Worm (Caenorhabditis elegans) whole organism, L4 larva: Measurements from ENCODE around the gene K08H10.10.
A peak's percentile ranks its signal among the peaks of the same experiment; 100 is the strongest.

Source experiments
- F37D6.2 ChIP-seq: sonication (generic microtip); optimal IDR thresholded peaks from 2 replicates; lab custom pipeline; 2016; ENCODE audit warnings: mild to moderate bottlenecking, missing genetic modification characterization, missing compliant biosample characterization
- F44E2.7 ChIP-seq: fragments of 200-800 bp; sonication (Bioruptor generic); IDR thresholded peaks from 2 replicates; pipeline ENCODE4 v2.1.2; 2022; ENCODE audit warnings: missing genetic modification characterization, missing compliant biosample characterization
- F49E8.2 ChIP-seq: sonication (generic microtip); optimal IDR thresholded peaks from 2 replicates; lab custom pipeline; 2016; ENCODE audit warnings: missing compliant biosample characterization, mild to moderate bottlenecking, missing genetic modification characterization, borderline replicate concordance
- Y5F2A.4 ChIP-seq: fragments of 200-800 bp; sonication (Bioruptor generic); optimal IDR thresholded peaks from 2 replicates; lab custom pipeline; 2018; ENCODE audit warnings: mild to moderate bottlenecking, missing genetic modification characterization, missing compliant biosample characterization
- ZK546.5 ChIP-seq, 2 experiments: sonication (generic microtip); optimal IDR thresholded peaks; 2 replicates each; lab custom pipeline; 2017; ENCODE audit warnings: missing biosample characterization in 2 of 2, missing genetic modification characterization in 2 of 2
- arid-1 ChIP-seq: fragments of 200-800 bp; sonication (Bioruptor generic); conservative IDR thresholded peaks from 2 replicates; pipeline ENCODE4 v1.3.6; 2022; ENCODE audit warnings: missing genetic modification reagents, missing genetic modification characterization, missing compliant biosample characterization
- attf-4 ChIP-seq: sonication (generic microtip); optimal IDR thresholded peaks from 3 replicates; lab custom pipeline; 2017; ENCODE audit warnings: missing biosample characterization, missing genetic modification characterization
- ceh-28 ChIP-seq: fragments of 150-350 bp; optimal IDR thresholded peaks from 2 replicates; lab custom pipeline; 2014; ENCODE audit warnings: missing biosample characterization, missing genetic modification reagents, missing genetic modification characterization
- ceh-62 ChIP-seq: sonication (generic microtip); optimal IDR thresholded peaks from 2 replicates; lab custom pipeline; 2017; ENCODE audit warnings: missing biosample characterization, missing genetic modification characterization
- daf-16 ChIP-seq, 3 experiments: sonication (generic microtip); optimal IDR thresholded peaks; 2 replicates each; lab custom pipeline; 2016 to 2017; ENCODE audit warnings: missing genetic modification characterization in 3 of 3, missing genetic modification reagents in 3 of 3, mild to moderate bottlenecking in 2 of 3, missing compliant biosample characterization in 2 of 3, missing biosample characterization in 1 of 3, moderate library complexity in 1 of 3
- daf-19 ChIP-seq: fragments of 200-800 bp; sonication (Bioruptor generic); conservative IDR thresholded peaks from 2 replicates; pipeline ENCODE4 v1.3.6; 2022; ENCODE audit warnings: missing genetic modification characterization, missing compliant biosample characterization
- fos-1 ChIP-seq: fragments of 150-350 bp; optimal IDR thresholded peaks from 2 replicates; lab custom pipeline; 2014; ENCODE audit warnings: missing biosample characterization, missing genetic modification characterization
- gei-8 ChIP-seq: fragments of 200-800 bp; sonication (Bioruptor generic); optimal IDR thresholded peaks from 2 replicates; lab custom pipeline; 2018; ENCODE audit warnings: mild to moderate bottlenecking, missing genetic modification characterization, missing compliant biosample characterization
- hif-1 ChIP-seq, 2 experiments: sonication (generic microtip); optimal IDR thresholded peaks; 2 replicates each; lab custom pipeline; 2016 to 2017; ENCODE audit warnings: missing compliant biosample characterization in 2 of 2, missing genetic modification characterization in 2 of 2, missing genetic modification reagents in 2 of 2, missing genotype in 2 of 2, mild to moderate bottlenecking in 1 of 2
- hlh-11 ChIP-seq: fragments of 200-800 bp; sonication (Bioruptor generic); optimal IDR thresholded peaks from 2 replicates; lab custom pipeline; 2018; ENCODE audit warnings: mild to moderate bottlenecking, missing genetic modification characterization, missing compliant biosample characterization
- hlh-30 ChIP-seq: sonication (generic microtip); optimal IDR thresholded peaks from 2 replicates; lab custom pipeline; 2017; ENCODE audit warnings: antibody characterized with exemption, mild to moderate bottlenecking, missing genetic modification characterization, missing compliant biosample characterization; ENCODE audit not compliant: insufficient read depth
- lin-13 ChIP-seq: fragments of 150-350 bp; optimal IDR thresholded peaks from 2 replicates; lab custom pipeline; 2014; ENCODE audit warnings: missing biosample characterization, missing genetic modification reagents, missing genetic modification characterization
- lin-29 ChIP-seq: fragments of 200-800 bp; sonication (Bioruptor generic); IDR thresholded peaks from 2 replicates; pipeline ENCODE4 v1.3.6; 2022; ENCODE audit warnings: missing genetic modification reagents, missing genetic modification characterization, missing compliant biosample characterization
- lin-39 ChIP-seq: fragments of 150-350 bp; optimal IDR thresholded peaks from 2 replicates; lab custom pipeline; 2014; ENCODE audit warnings: missing biosample characterization, missing genetic modification reagents, missing genetic modification characterization
- lsy-2 ChIP-seq, 2 experiments: fragments of 150-350 bp in 1 of 2; sonication (generic microtip) in 1 of 2; optimal IDR thresholded peaks; 2 replicates each; lab custom pipeline; 2014 to 2017; ENCODE audit warnings: missing biosample characterization in 2 of 2, missing genetic modification characterization in 2 of 2
- mdl-1 ChIP-seq, 2 experiments: fragments of 150-350 bp in 1 of 2; sonication (generic microtip) in 1 of 2; optimal IDR thresholded peaks; 2 replicates each; lab custom pipeline; 2014 to 2017; ENCODE audit warnings: missing biosample characterization in 2 of 2, missing genetic modification characterization in 2 of 2
- mep-1 ChIP-seq: fragments of 150-350 bp; sonication (generic microtip); optimal IDR thresholded peaks from 3 replicates; lab custom pipeline; 2014; ENCODE audit warnings: missing biosample characterization, missing genetic modification characterization
- mxl-2 ChIP-seq: fragments of 200-800 bp; sonication (Bioruptor generic); conservative IDR thresholded peaks from 2 replicates; pipeline ENCODE4 v1.3.6; 2022; ENCODE audit warnings: missing genetic modification reagents, missing genetic modification characterization, missing compliant biosample characterization
- nhr-11 ChIP-seq: fragments of 150-350 bp; optimal IDR thresholded peaks from 2 replicates; lab custom pipeline; 2014; ENCODE audit warnings: missing biosample characterization, missing genetic modification characterization
- nhr-237 ChIP-seq: sonication (generic microtip); optimal IDR thresholded peaks from 2 replicates; lab custom pipeline; 2017; ENCODE audit warnings: missing biosample characterization, missing genetic modification characterization
- nhr-28 ChIP-seq: fragments of 150-350 bp; optimal IDR thresholded peaks from 2 replicates; lab custom pipeline; 2014; ENCODE audit warnings: missing biosample characterization, missing genetic modification characterization
- nhr-41 ChIP-seq: fragments of 200-800 bp; sonication (Bioruptor generic); IDR thresholded peaks from 2 replicates; pipeline ENCODE4 v1.3.6; 2022; ENCODE audit warnings: missing genetic modification reagents, missing genetic modification characterization, missing compliant biosample characterization
- nhr-48 ChIP-seq: sonication (generic microtip); optimal IDR thresholded peaks from 2 replicates; lab custom pipeline; 2016; ENCODE audit warnings: mild to moderate bottlenecking, missing genetic modification characterization, missing compliant biosample characterization
- nhr-76 ChIP-seq: fragments of 150-350 bp; optimal IDR thresholded peaks from 2 replicates; lab custom pipeline; 2014; ENCODE audit warnings: missing biosample characterization, missing genetic modification characterization
- nhr-77 ChIP-seq: fragments of 150-350 bp; optimal IDR thresholded peaks from 2 replicates; lab custom pipeline; 2014; ENCODE audit warnings: missing biosample characterization, missing genetic modification characterization
- pha-4 ChIP-seq, 2 experiments: fragments of 150-350 bp in 1 of 2; fragments of 200-800 bp in 1 of 2; sonication (Bioruptor generic) in 1 of 2; IDR thresholded peaks in 1 of 2; optimal IDR thresholded peaks in 1 of 2; 2 replicates each; pipeline versions ENCODE4 v1.3.6 to Lab custom; 2014 to 2022; ENCODE audit warnings: missing genetic modification characterization in 2 of 2, missing genetic modification reagents in 2 of 2, missing biosample characterization in 1 of 2, missing compliant biosample characterization in 1 of 2
- php-3 ChIP-seq: fragments of 200-800 bp; sonication (Bioruptor generic); IDR thresholded peaks from 2 replicates; pipeline ENCODE4 v1.3.6; 2022; ENCODE audit warnings: missing genetic modification reagents, missing genetic modification characterization, missing compliant biosample characterization
- pqm-1 ChIP-seq: sonication (generic microtip); optimal IDR thresholded peaks from 2 replicates; lab custom pipeline; 2017; ENCODE audit warnings: missing biosample characterization, missing genetic modification characterization
- rbr-2 ChIP-seq: sonication (generic microtip); optimal IDR thresholded peaks from 2 replicates; lab custom pipeline; 2016; ENCODE audit warnings: missing genotype, missing genetic modification characterization, missing compliant biosample characterization
- saeg-2 ChIP-seq: fragments of 200-800 bp; sonication (Bioruptor generic); IDR thresholded peaks from 2 replicates; pipeline ENCODE4 v1.3.6; 2022; ENCODE audit warnings: missing genetic modification reagents, missing genetic modification characterization, missing compliant biosample characterization
- sdz-12 ChIP-seq: fragments of 200-800 bp; sonication (Bioruptor generic); optimal IDR thresholded peaks from 2 replicates; lab custom pipeline; 2018; ENCODE audit warnings: mild to moderate bottlenecking, missing genetic modification characterization, missing compliant biosample characterization
- skn-1 ChIP-seq: fragments of 150-350 bp; optimal IDR thresholded peaks from 2 replicates; lab custom pipeline; 2014; ENCODE audit warnings: missing biosample characterization, missing genetic modification characterization
- snpc-1.2 ChIP-seq: fragments of 200-800 bp; sonication (Bioruptor generic); IDR thresholded peaks from 2 replicates; pipeline ENCODE4 v1.3.6; 2022; ENCODE audit warnings: missing genetic modification reagents, missing genetic modification characterization, missing compliant biosample characterization
- tra-1 ChIP-seq: fragments of 200-800 bp; sonication (Bioruptor generic); IDR thresholded peaks from 2 replicates; pipeline ENCODE4 v1.3.6; 2022; ENCODE audit warnings: missing genetic modification reagents, missing genetic modification characterization, missing compliant biosample characterization
- vab-7 ChIP-seq: fragments of 200-800 bp; sonication (Bioruptor generic); IDR thresholded peaks from 2 replicates; pipeline ENCODE4 v1.3.6; 2022; ENCODE audit warnings: missing genetic modification reagents, missing genetic modification characterization, missing compliant biosample characterization
- zag-1 ChIP-seq: fragments of 150-350 bp; optimal IDR thresholded peaks from 2 replicates; lab custom pipeline; 2014; ENCODE audit warnings: missing biosample characterization, missing genetic modification characterization
- zfp-2 ChIP-seq: sonication (generic microtip); optimal IDR thresholded peaks from 2 replicates; lab custom pipeline; 2016; ENCODE audit warnings: mild to moderate bottlenecking, missing genetic modification characterization, missing compliant biosample characterization
- zfp-3 ChIP-seq: fragments of 200-800 bp; sonication (Bioruptor generic); conservative IDR thresholded peaks from 2 replicates; pipeline ENCODE4 v1.3.6; 2022; ENCODE audit warnings: missing genetic modification reagents, missing genetic modification characterization, missing compliant biosample characterization
- zip-11 ChIP-seq: fragments of 200-800 bp; sonication (Bioruptor generic); IDR thresholded peaks from 2 replicates; pipeline ENCODE4 v1.3.6; 2022; ENCODE audit warnings: missing genetic modification characterization, missing compliant biosample characterization
- zip-2 ChIP-seq: fragments of 150-350 bp; optimal IDR thresholded peaks from 2 replicates; lab custom pipeline; 2014; ENCODE audit warnings: missing biosample characterization, missing genetic modification characterization
- ztf-7 ChIP-seq: fragments of 150-350 bp; optimal IDR thresholded peaks from 2 replicates; lab custom pipeline; 2014; ENCODE audit warnings: missing biosample characterization, missing genetic modification characterization

The K08H10.10 gene

ce11 chrV:10031384-10032171 lies 30.7 kb downstream of the K08H10.10 start (continued):
- TF ChIP-seq nhr-41 (no peak), nhr-48 (tag; lab: Kevin White, UChicago) (peak; percentile 8), lin-39 (tag; lab: Kevin White, UChicago) (no peak), ceh-28 (tag; lab: Kevin White, UChicago) (no peak), attf-4 (no peak), mxl-2 (GFP tag; lab: Robert Waterston, UW) (no peak), nhr-28 (tag; lab: Kevin White, UChicago) (peak; percentile 81), saeg-2 (GFP tag; lab: Robert Waterston, UW) (no peak), hif-1 (tag; optimal IDR thresholded peaks at IDR 0.05; lab: Kevin White, UChicago) (no peak), nhr-11 (tag; lab: Kevin White, UChicago) (no peak), php-3 (no peak), nhr-77 (tag; lab: Kevin White, UChicago) (no peak), ztf-7 (tag; lab: Kevin White, UChicago) (no peak), nhr-237 (tag; lab: Kevin White, UChicago) (no peak), ceh-62 (tag; lab: Kevin White, UChicago) (no peak), Y5F2A.4 (no peak), F49E8.2 (tag; lab: Kevin White, UChicago) (peak; percentile 16), vab-7 (GFP tag; lab: Robert Waterston, UW) (no peak), ZK546.5 (tag; optimal IDR thresholded peaks at IDR 0.05; lab: Kevin White, UChicago) (no peak), zip-11 (GFP tag; lab: Robert Waterston, UW) (no peak), zip-2 (tag; lab: Kevin White, UChicago) (no peak), mdl-1 (tag; optimal IDR thresholded peaks at IDR 0.05; lab: Kevin White, UChicago) (peak in 1 of 2 experiments; percentile 47), skn-1 (tag; lab: Kevin White, UChicago) (no peak), pqm-1 (tag; lab: Kevin White, UChicago) (peak; percentile 55)

DNA sequence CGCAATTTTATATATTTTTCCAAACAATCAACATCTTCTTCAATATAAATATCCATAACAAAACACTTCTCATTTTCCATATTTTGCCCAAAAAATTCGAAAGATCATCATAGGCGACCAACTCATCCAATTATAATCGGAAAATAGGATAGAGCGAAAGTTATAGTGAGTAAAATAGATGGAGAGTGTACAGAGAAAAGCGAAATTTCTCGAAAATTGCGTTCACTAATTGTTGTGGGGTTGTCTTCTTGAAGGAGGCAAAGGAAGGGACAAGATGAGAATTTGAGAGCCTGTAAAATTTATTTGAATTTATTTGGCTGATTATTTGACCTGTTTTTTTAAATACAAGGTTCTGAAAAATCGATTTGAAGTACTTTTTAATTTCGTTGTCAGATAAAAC lies 34.7 kb downstream of the K08H10.10 start:
- peak; percentile 5 for TF ChIP-seq rbr-2
- no peak for TF ChIP-seq fos-1 (tag; lab: Kevin White, UChicago)
- no peak for TF ChIP-seq snpc-1.2 (GFP tag; lab: Robert Waterston, UW)
- no peak for TF ChIP-seq zfp-2 (tag; lab: Kevin White, UChicago)
- no peak for TF ChIP-seq lsy-2 (tag; optimal IDR thresholded peaks at IDR 0.05; lab: Kevin White, UChicago)
- TF ChIP-seq mep-1 (tag; lab: Kevin White, UChicago) = no peak

- TF ChIP-seq rbr-2 (peak; percentile 26), skn-1 (tag; lab: Kevin White, UChicago) (no peak), fos-1 (tag; lab: Kevin White, UChicago) (no peak), zfp-3 (no peak), daf-19 (GFP tag; lab: Robert Waterston, UW) (no peak), ZK546.5 (tag; optimal IDR thresholded peaks at IDR 0.05; lab: Kevin White, UChicago) (no peak), lin-29 (GFP tag; lab: Robert Waterston, UW) (no peak), sdz-12 (GFP tag; lab: Kevin White, UChicago) (no peak), zag-1 (tag; lab: Kevin White, UChicago) (no peak), daf-16 (GFP tag; optimal IDR thresholded peaks at IDR 0.05; lab: Kevin White, UChicago) (peak in 1 of 2 experiments; percentile 43), daf-16 (tag; optimal IDR thresholded peaks at IDR 0.05; lab: Kevin White, UChicago) (peak; percentile 39), pha-4 (GFP tag; IDR thresholded peaks at IDR 0.05; lab: Robert Waterston, UW) (no peak), pha-4 (tag; optimal IDR thresholded peaks at IDR 0.05; lab: Kevin White, UChicago) (no peak), nhr-76 (tag; lab: Kevin White, UChicago) (no peak), arid-1 (GFP tag; lab: Robert Waterston, UW) (no peak), gei-8 (no peak), ztf-7 (tag; lab: Kevin White, UChicago) (no peak), tra-1 (GFP tag; lab: Robert Waterston, UW) (0 out of 2 replicates have a peak, but pooled peaks have one; percentile 45), vab-7 (GFP tag; lab: Robert Waterston, UW) (no peak), hlh-11 (peak; percentile 76), F44E2.7 (GFP tag; lab: Robert Waterston, UW) (no peak), lin-13 (no peak), ceh-62 (tag; lab: Kevin White, UChicago) (no peak), hlh-30 (tag; lab: Kevin White, UChicago) (peak; percentile 82), F37D6.2 (no peak)
Observed at ce11 chrV:10036275-10036674, 35.4 kb downstream of the K08H10.10 start, which contains the start of gene T06E8.2. TSS of gene T06E8.2 (minus strand) at chrV:10036413.
